Worm (Caenorhabditis elegans): Measurements from ENCODE around the gene C33A12.4.

C33A12.4 gene

ce11 chrIV:9490320-9490719, 20.0 kb downstream of the C33A12.4 start, which contains the start of gene sru-6:
TSS of gene sru-6 (plus strand) at chrIV:9490620.
- TF ChIP-seq him-1 (tag; optimal IDR thresholded peaks at IDR 0.05) (no peak), W03F9.2 (tag; optimal IDR thresholded peaks at IDR 0.05) (no peak), dao-5 (tag; optimal IDR thresholded peaks at IDR 0.05) (no peak)

- TF ChIP-seq dao-5 (tag; optimal IDR thresholded peaks at IDR 0.05) = no peak
- no peak for TF ChIP-seq him-1 (tag; optimal IDR thresholded peaks at IDR 0.05)
- no peak for TF ChIP-seq W03F9.2 (tag; optimal IDR thresholded peaks at IDR 0.05)
Measured at ce11 chrIV:9488315-9488714, 22.1 kb downstream of the C33A12.4 start, which contains the start of gene sru-1. TSS of gene sru-1 (plus strand) at chrIV:9488615.

- no peak for TF ChIP-seq W03F9.2 (tag; optimal IDR thresholded peaks at IDR 0.05)
- no peak for TF ChIP-seq him-1 (tag; optimal IDR thresholded peaks at IDR 0.05)
- no peak for TF ChIP-seq dao-5 (tag; optimal IDR thresholded peaks at IDR 0.05)
Measured at ce11 chrIV:9486779-9487178, 23.6 kb downstream of the C33A12.4 start.

- TF ChIP-seq dao-5 (tag; optimal IDR thresholded peaks at IDR 0.05) = no peak
- no peak for TF ChIP-seq him-1 (tag; optimal IDR thresholded peaks at IDR 0.05)
- no peak for TF ChIP-seq W03F9.2 (tag; optimal IDR thresholded peaks at IDR 0.05)
Measured at ce11 chrIV:9485972-9486371, 24.4 kb downstream of the C33A12.4 start, which contains the start of gene sru-2. TSS of gene sru-2 (plus strand) at chrIV:9486272.

ce11 chrIV:9485040-9485439, 25.3 kb downstream of the C33A12.4 start, which contains the start of gene gadr-2:
TSS of gene gadr-2 (minus strand) at chrIV:9485140.
- TF ChIP-seq W03F9.2 (tag; optimal IDR thresholded peaks at IDR 0.05) = no peak
- no peak for TF ChIP-seq him-1 (tag; optimal IDR thresholded peaks at IDR 0.05)
- TF ChIP-seq dao-5 (tag; optimal IDR thresholded peaks at IDR 0.05) = no peak

ce11 chrIV:9480936-9481335, 29.4 kb downstream of the C33A12.4 start, which contains the start of gene cng-3:
TSS of gene cng-3 (minus strand) at chrIV:9481037.
- no peak for TF ChIP-seq W03F9.2 (tag; optimal IDR thresholded peaks at IDR 0.05)
- no peak for TF ChIP-seq dao-5 (tag; optimal IDR thresholded peaks at IDR 0.05)
- no peak for TF ChIP-seq him-1 (tag; optimal IDR thresholded peaks at IDR 0.05)

ce11 chrIV:9477135-9477928, 33.0 kb downstream of the C33A12.4 start, which contains the start of gene wrt-3:
TSS of gene wrt-3 (minus strand) at chrIV:9477456.
- TF ChIP-seq dao-5 (tag; optimal IDR thresholded peaks at IDR 0.05) (peak; percentile 88), W03F9.2 (tag; optimal IDR thresholded peaks at IDR 0.05) (no peak), him-1 (tag; optimal IDR thresholded peaks at IDR 0.05) (peak; percentile 36)

- TF ChIP-seq him-1 (tag; optimal IDR thresholded peaks at IDR 0.05) (no peak), dao-5 (tag; optimal IDR thresholded peaks at IDR 0.05) (no peak), W03F9.2 (tag; optimal IDR thresholded peaks at IDR 0.05) (no peak)
Measured at ce11 chrIV:9469293-9469692, 41.1 kb downstream of the C33A12.4 start.

ce11 chrIV:9467418-9467817, 43.0 kb downstream of the C33A12.4 start, which contains the start of gene F38E11.6:
TSS of gene F38E11.6 (minus strand) at chrIV:9467518.
- no peak for TF ChIP-seq him-1 (tag; optimal IDR thresholded peaks at IDR 0.05)
- TF ChIP-seq W03F9.2 (tag; optimal IDR thresholded peaks at IDR 0.05) = no peak
- TF ChIP-seq dao-5 (tag; optimal IDR thresholded peaks at IDR 0.05) = no peak

ce11 chrIV:9464345-9464783, 46.0 kb downstream of the C33A12.4 start:
- TF ChIP-seq him-1 (tag; optimal IDR thresholded peaks at IDR 0.05) (no peak), W03F9.2 (tag; optimal IDR thresholded peaks at IDR 0.05) (no peak), dao-5 (tag; optimal IDR thresholded peaks at IDR 0.05) (no peak)
